Fruit fly (Drosophila melanogaster): Measurements from ENCODE around the gene CG15278.

DNA sequence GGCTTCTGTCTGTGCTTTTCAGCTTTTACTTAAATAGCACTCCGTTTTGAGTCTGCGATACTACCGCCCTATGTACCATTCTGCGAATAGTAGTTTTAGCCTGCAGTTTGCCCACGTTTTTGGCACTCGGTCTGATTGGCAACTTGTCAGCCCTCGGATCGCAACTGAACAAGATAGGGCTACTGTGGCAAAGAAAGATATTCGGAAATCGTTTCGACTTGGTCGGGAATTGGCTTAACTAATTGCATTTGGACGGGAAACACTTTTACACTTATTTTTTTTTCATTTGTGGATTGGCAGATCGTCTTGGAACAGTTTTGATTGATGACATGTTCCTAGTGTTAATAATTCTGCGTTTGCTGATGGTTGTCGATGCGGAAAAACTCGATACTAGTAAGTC lies 34.1 kb downstream of the CG15278 start, which contains the start of gene CG42682:
- TF ChIP-seq ss (GFP tag; optimal IDR thresholded peaks at IDR 0.05) (no peak), CG6163 (GFP tag; IDR thresholded peaks at IDR 0.05) (no peak), spab (GFP tag; optimal IDR thresholded peaks at IDR 0.05) (no peak), CG8319 (GFP tag; optimal IDR thresholded peaks at IDR 0.05) (no peak), CG1621 (tag; optimal IDR thresholded peaks at IDR 0.05) (no peak), net (GFP tag; optimal IDR thresholded peaks at IDR 0.05) (no peak), Ets96B (tag; optimal IDR thresholded peaks at IDR 0.05) (no peak), Blimp-1 (GFP tag; optimal IDR thresholded peaks at IDR 0.05) (no peak), OdsH (GFP tag; optimal IDR thresholded peaks at IDR 0.05) (no peak), CG4318 (GFP tag; optimal IDR thresholded peaks at IDR 0.05) (no peak), CG3919 (GFP tag; optimal IDR thresholded peaks at IDR 0.05) (no peak), Gug (GFP tag; IDR thresholded peaks at IDR 0.05) (no peak), CG8119 (GFP tag; IDR thresholded peaks at IDR 0.05) (no peak)
